Fruit fly (Drosophila melanogaster) whole organism, wandering third instar larva: ENCODE results near the gene Hasp.

Experiments used
- Abd-B ChIP-seq: fragments of >200 bp; optimal IDR thresholded peaks from 2 replicates; lab custom pipeline; 2017; ENCODE audit warnings: missing biosample characterization, missing genetic modification characterization
- CG32264 ChIP-seq: fragments of 200-800 bp; sonication (Bioruptor generic); optimal IDR thresholded peaks from 2 replicates; lab custom pipeline; 2016; ENCODE audit warnings: missing biosample characterization, missing genetic modification characterization
- CG9705 ChIP-seq: fragments of 200-800 bp; sonication (Bioruptor generic); optimal IDR thresholded peaks from 2 replicates; lab custom pipeline; 2018; ENCODE audit warnings: missing biosample characterization, mild to moderate bottlenecking, missing genetic modification characterization
- CrebA ChIP-seq: fragments of 200-800 bp; sonication (Bioruptor generic); optimal IDR thresholded peaks from 2 replicates; lab custom pipeline; 2016; ENCODE audit warnings: missing biosample characterization, mild to moderate bottlenecking, missing genetic modification characterization, borderline replicate concordance
- Dfd ChIP-seq: fragments of >200 bp; optimal IDR thresholded peaks from 2 replicates; lab custom pipeline; 2017; ENCODE audit warnings: missing biosample characterization, missing genetic modification characterization
- Dif ChIP-seq: fragments of 200-275, 200-300 bp; sonication (Bioruptor generic); optimal IDR thresholded peaks from 2 replicates; lab custom pipeline; 2018; ENCODE audit warnings: missing biosample characterization, missing genetic modification characterization; ENCODE audit not compliant: partially characterized antibody
- HLH106 ChIP-seq: fragments of 200-800 bp; optimal IDR thresholded peaks from 3 replicates; lab custom pipeline; 2019; ENCODE audit warnings: missing biosample characterization, mild to moderate bottlenecking, missing genetic modification characterization, moderate library complexity
- Hnf4 ChIP-seq: fragments of 200-800 bp; sonication (Bioruptor generic); optimal IDR thresholded peaks from 2 replicates; lab custom pipeline; 2016; ENCODE audit warnings: missing biosample characterization, mild to moderate bottlenecking, missing genetic modification characterization
- Hr83 ChIP-seq: fragments of 200-300 bp; sonication (Bioruptor generic); optimal IDR thresholded peaks from 2 replicates; lab custom pipeline; 2016; ENCODE audit warnings: missing biosample characterization, mild to moderate bottlenecking, missing genetic modification characterization, moderate library complexity; ENCODE audit not compliant: poor library complexity, severe bottlenecking
- Jra ChIP-seq: sonication (Bioruptor generic); optimal IDR thresholded peaks from 2 replicates; lab custom pipeline; 2016; ENCODE audit warnings: missing biosample characterization, missing genetic modification characterization
- Mio ChIP-seq: sonication (Bioruptor generic); optimal IDR thresholded peaks from 2 replicates; lab custom pipeline; 2016; ENCODE audit warnings: missing biosample characterization, missing genetic modification characterization
- Myc ChIP-seq: fragments of >200 bp; optimal IDR thresholded peaks from 2 replicates; lab custom pipeline; 2017
- OdsH ChIP-seq: fragments of 200-800 bp; sonication (Bioruptor generic); optimal IDR thresholded peaks from 2 replicates; lab custom pipeline; 2016; ENCODE audit warnings: missing biosample characterization, mild to moderate bottlenecking, missing genetic modification characterization
- Rel ChIP-seq, 2 experiments: fragments of 200-800 bp; sonication (Bioruptor generic) in 1 of 2; optimal IDR thresholded peaks; 2 replicates in 1 of 2; 3 replicates in 1 of 2; lab custom pipeline; 2016 to 2019; ENCODE audit warnings: mild to moderate bottlenecking in 2 of 2, missing biosample characterization in 2 of 2, missing genetic modification characterization in 2 of 2, moderate library complexity in 1 of 2
- Sp1 ChIP-seq: fragments of 200-800 bp; sonication (Bioruptor generic); optimal IDR thresholded peaks from 3 replicates; lab custom pipeline; 2019; ENCODE audit warnings: missing biosample characterization, mild to moderate bottlenecking, missing genetic modification characterization, moderate library complexity
- Vsx2 ChIP-seq: fragments of 200-300, 225-300 bp; sonication (Bioruptor generic); optimal IDR thresholded peaks from 2 replicates; lab custom pipeline; 2018; ENCODE audit warnings: missing biosample characterization, missing genetic modification characterization; ENCODE audit not compliant: partially characterized antibody
- dl ChIP-seq, 2 experiments: fragments of 175-275, 200-275 bp in 1 of 2; fragments of 200-275 bp in 1 of 2; sonication (Bioruptor generic); optimal IDR thresholded peaks; lab custom pipeline; 2018; ENCODE audit warnings: mild to moderate bottlenecking in 2 of 2, missing biosample characterization in 2 of 2, missing genetic modification characterization in 2 of 2, moderate library complexity in 2 of 2; ENCODE audit not compliant: partially characterized antibody in 2 of 2, insufficient read depth in 1 of 2
- dmrt93B ChIP-seq: fragments of 200-800 bp; sonication (Bioruptor generic); optimal IDR thresholded peaks from 2 replicates; lab custom pipeline; 2018; ENCODE audit warnings: missing biosample characterization, mild to moderate bottlenecking, missing genetic modification characterization
- dsf ChIP-seq: sonication (Bioruptor generic); optimal IDR thresholded peaks from 2 replicates; lab custom pipeline; 2016; ENCODE audit warnings: missing biosample characterization, missing genetic modification characterization, borderline replicate concordance
- ey ChIP-seq: fragments of 200-800 bp; sonication (Bioruptor generic); optimal IDR thresholded peaks from 2 replicates; lab custom pipeline; 2016; ENCODE audit warnings: missing biosample characterization, missing genetic modification characterization
- foxo ChIP-seq, 2 experiments: fragments of 200-800 bp; sonication (Bioruptor generic); optimal IDR thresholded peaks; 2 replicates in 1 of 2; 3 replicates in 1 of 2; lab custom pipeline; 2016 to 2017; ENCODE audit warnings: missing biosample characterization in 2 of 2, missing genetic modification characterization in 2 of 2
- h ChIP-seq: fragments of 200-800 bp; sonication (Bioruptor generic); optimal IDR thresholded peaks from 3 replicates; lab custom pipeline; 2016; ENCODE audit warnings: missing biosample characterization, mild to moderate bottlenecking, missing genetic modification characterization
- lola ChIP-seq: fragments of >200 bp; optimal IDR thresholded peaks from 2 replicates; lab custom pipeline; 2017; ENCODE audit warnings: missing biosample characterization, missing genetic modification characterization
- pan ChIP-seq: fragments of >200 bp; optimal IDR thresholded peaks from 2 replicates; lab custom pipeline; 2017
- psq ChIP-seq: fragments of 200-800 bp; sonication (Bioruptor generic); optimal IDR thresholded peaks from 3 replicates; lab custom pipeline; 2017; ENCODE audit warnings: missing biosample characterization, mild to moderate bottlenecking, missing genetic modification characterization, moderate library complexity
- rgr ChIP-seq: fragments of 200-800 bp; sonication (Bioruptor generic); optimal IDR thresholded peaks from 3 replicates; lab custom pipeline; 2016; ENCODE audit warnings: missing biosample characterization, mild to moderate bottlenecking, missing genetic modification characterization
- sage ChIP-seq: fragments of 200-800 bp; sonication (Bioruptor generic); optimal IDR thresholded peaks from 2 replicates; lab custom pipeline; 2016; ENCODE audit warnings: missing biosample characterization, mild to moderate bottlenecking, missing genetic modification characterization
- sv ChIP-seq: fragments of 200-800 bp; sonication (Bioruptor generic); optimal IDR thresholded peaks from 3 replicates; lab custom pipeline; 2016; ENCODE audit warnings: missing biosample characterization, missing genetic modification characterization
- usp ChIP-seq: fragments of >200 bp; optimal IDR thresholded peaks from 2 replicates; lab custom pipeline; 2017; ENCODE audit warnings: missing biosample characterization, missing genetic modification characterization
- woc ChIP-seq: sonication (Bioruptor generic); optimal IDR thresholded peaks from 2 replicates; lab custom pipeline; 2016; ENCODE audit warnings: missing biosample characterization, mild to moderate bottlenecking, missing genetic modification characterization

Hasp gene

DNA sequence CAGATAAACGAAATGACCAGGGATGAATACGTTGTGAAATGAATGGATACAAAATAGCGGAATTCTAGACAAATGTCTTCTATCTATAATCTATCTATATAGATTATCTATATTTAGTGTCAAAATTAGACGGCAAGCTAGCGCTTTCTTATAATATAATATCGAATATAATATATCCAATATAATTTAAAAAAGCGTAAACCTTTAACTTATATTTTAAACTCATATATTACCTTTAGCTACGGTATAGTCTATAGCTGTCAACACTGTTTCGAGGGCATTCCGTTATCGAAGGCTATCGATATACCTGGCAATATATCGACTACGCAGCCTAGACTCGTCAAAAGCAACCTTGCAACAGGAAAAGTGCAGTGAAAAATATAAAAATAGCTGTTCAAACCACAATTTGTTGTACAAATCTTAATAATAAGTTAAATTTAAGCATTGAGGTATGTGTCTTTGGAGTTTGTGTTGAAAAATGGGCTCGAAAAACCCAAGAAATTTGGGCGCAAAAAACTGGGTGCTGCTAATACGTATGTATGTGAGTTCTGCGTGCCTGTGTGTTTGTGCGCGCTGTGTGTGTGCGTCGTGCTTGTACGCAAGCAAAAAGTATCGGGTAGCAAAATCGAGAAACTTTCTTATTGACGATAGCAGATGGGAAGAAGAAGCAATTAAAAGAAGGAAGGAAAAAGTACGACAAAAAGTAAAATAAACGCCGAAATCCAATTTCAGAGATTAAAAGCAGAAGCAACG lies 23.9 kb downstream of the Hasp start, which contains the start of the genes swm and Ctu2:
TSS of gene swm (plus strand) at position 318 of the 753 bp plus-strand sequence.
TSS of gene Ctu2 (minus strand) at position 320 of the 753 bp plus-strand sequence.
- TF ChIP-seq Rel (GFP tag; optimal IDR thresholded peaks at IDR 0.05; lab: Kevin White, UChicago) (no peak), Rel (tag; optimal IDR thresholded peaks at IDR 0.05; lab: Kevin White, UChicago) (peak; percentile 46), sv (GFP tag; lab: Kevin White, UChicago) (peak; percentile 21), Vsx2 (GFP tag; lab: Kevin White, UChicago) (no peak), sage (GFP tag; lab: Kevin White, UChicago) (no peak), Mio (GFP tag; lab: Kevin White, UChicago) (no peak), Hr83 (no peak), Hnf4 (GFP tag; lab: Kevin White, UChicago) (no peak), CrebA (GFP tag; lab: Kevin White, UChicago) (no peak), Myc (lab: Kevin White, UChicago) (peak; percentile 89), usp (GFP tag; lab: Kevin White, UChicago) (no peak), CG9705 (GFP tag; lab: Kevin White, UChicago) (peak; percentile 60), Sp1 (GFP tag; lab: Kevin White, UChicago) (peak; percentile 60), woc (GFP tag; lab: Kevin White, UChicago) (no peak), HLH106 (tag; lab: Kevin White, UChicago) (peak; percentile 83), ey (peak; percentile 11), Jra (GFP tag; lab: Kevin White, UChicago) (no peak), OdsH (GFP tag; lab: Kevin White, UChicago) (peak; percentile 35), CG32264 (GFP tag; lab: Kevin White, UChicago) (no peak), rgr (GFP tag; lab: Kevin White, UChicago) (peak; percentile 36), psq (GFP tag; lab: Kevin White, UChicago) (peak; percentile 52)
- TF ChIP-seq, all 38 proteins: peak for 10

dm6 chr2L:19489997-19490461 lies 27.0 kb downstream of the Hasp start, which contains the start of the genes CG10194 and CG18094:
Gene CG10194, minus strand, starts transcription at chr2L:19490104.
Gene CG18094, plus strand, starts transcription at chr2L:19490262.
- TF ChIP-seq Hr83 (peak; percentile 3), psq (GFP tag; lab: Kevin White, UChicago) (peak; percentile 58), ey (peak; percentile 43), dmrt93B (GFP tag; lab: Kevin White, UChicago) (no peak), CrebA (GFP tag; lab: Kevin White, UChicago) (no peak), HLH106 (tag; lab: Kevin White, UChicago) (peak; percentile 51), foxo (GFP tag; optimal IDR thresholded peaks at IDR 0.05; lab: Kevin White, UChicago) (peak in 1 of 2 experiments; percentile 73), OdsH (GFP tag; lab: Kevin White, UChicago) (peak; percentile 74), Dfd (GFP tag; lab: Kevin White, UChicago) (no peak), rgr (GFP tag; lab: Kevin White, UChicago) (peak; percentile 83), Sp1 (GFP tag; lab: Kevin White, UChicago) (peak; percentile 51), Vsx2 (GFP tag; lab: Kevin White, UChicago) (no peak), h (GFP tag; lab: Kevin White, UChicago) (peak; percentile 77)

DNA sequence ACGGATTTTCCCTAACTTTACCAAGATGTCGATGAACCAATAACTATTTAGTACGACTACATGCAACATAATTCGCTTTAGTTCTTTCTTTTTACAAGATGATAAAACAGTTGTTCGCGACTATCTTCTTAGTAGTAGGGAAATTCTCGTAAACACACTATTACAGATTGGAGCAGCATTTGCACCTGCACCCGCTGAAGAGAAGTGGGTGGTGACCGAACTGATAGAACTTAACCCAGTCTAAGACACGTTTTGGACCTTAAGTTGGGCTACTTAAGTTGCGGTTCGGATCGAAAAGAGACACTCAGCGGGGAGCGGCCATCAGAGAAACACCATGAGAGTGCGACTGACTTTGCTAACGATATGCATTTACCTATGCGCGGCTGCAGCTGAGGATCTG lies 29.8 kb downstream of the Hasp start, which contains the start of gene CG13083:
TSS of gene CG13083 (plus strand) at position 301 of the 400 bp plus-strand sequence.
- TF ChIP-seq Jra (GFP tag; lab: Kevin White, UChicago) (no peak), lola (no peak), Dif (GFP tag; lab: Kevin White, UChicago) (no peak), usp (GFP tag; lab: Kevin White, UChicago) (no peak), dl (GFP tag; optimal IDR thresholded peaks at IDR 0.05; lab: Kevin White, UChicago; ENCODE audit: insufficient read depth in 1 of 2, partially characterized antibody in 2 of 2) (no peak), CG9705 (GFP tag; lab: Kevin White, UChicago) (no peak), Myc (lab: Kevin White, UChicago) (no peak), HLH106 (tag; lab: Kevin White, UChicago) (no peak), Hnf4 (GFP tag; lab: Kevin White, UChicago) (no peak), dsf (no peak), Abd-B (GFP tag; lab: Kevin White, UChicago) (no peak), sage (GFP tag; lab: Kevin White, UChicago) (no peak), pan (no peak), woc (GFP tag; lab: Kevin White, UChicago) (no peak)
- TF ChIP-seq, all 38 proteins: peak for 0
